Worm (Caenorhabditis elegans) whole organism, L4 larva: Measurements from ENCODE around the gene ubc-1.

Experiments
- F44E2.7 ChIP-seq: fragments of 200-800 bp; sonication (Bioruptor generic); IDR thresholded peaks from 2 replicates; pipeline ENCODE4 v2.1.2; 2022; ENCODE audit warnings: missing genetic modification characterization, missing compliant biosample characterization
- F49E8.2 ChIP-seq: sonication (generic microtip); optimal IDR thresholded peaks from 2 replicates; lab custom pipeline; 2016; ENCODE audit warnings: missing compliant biosample characterization, mild to moderate bottlenecking, missing genetic modification characterization, borderline replicate concordance
- T20F7.1 ChIP-seq: fragments of 200-800 bp; sonication (Bioruptor generic); optimal IDR thresholded peaks from 2 replicates; lab custom pipeline; 2018; ENCODE audit warnings: mild to moderate bottlenecking, missing genetic modification characterization, missing compliant biosample characterization
- aha-1 ChIP-seq: fragments of 150-350 bp; peaks from one replicate; lab custom pipeline; 2014; ENCODE audit warnings: missing biosample characterization, missing genetic modification characterization
- ceh-20 ChIP-seq: fragments of 200-800 bp; sonication (Bioruptor generic); IDR thresholded peaks from 2 replicates; pipeline ENCODE4 v1.3.6; 2022; ENCODE audit warnings: missing genetic modification reagents, missing genetic modification characterization, missing compliant biosample characterization
- ceh-28 ChIP-seq: fragments of 150-350 bp; optimal IDR thresholded peaks from 2 replicates; lab custom pipeline; 2014; ENCODE audit warnings: missing biosample characterization, missing genetic modification reagents, missing genetic modification characterization
- ceh-62 ChIP-seq: sonication (generic microtip); optimal IDR thresholded peaks from 2 replicates; lab custom pipeline; 2017; ENCODE audit warnings: missing biosample characterization, missing genetic modification characterization
- ctbp-1 ChIP-seq: fragments of 200-800 bp; sonication (Bioruptor generic); IDR thresholded peaks from 2 replicates; pipeline ENCODE4 v1.3.6; 2022; ENCODE audit warnings: missing genetic modification reagents, missing genetic modification characterization, missing compliant biosample characterization
- daf-12 ChIP-seq: fragments of 150-350 bp; optimal IDR thresholded peaks from 2 replicates; lab custom pipeline; 2014; ENCODE audit warnings: missing biosample characterization, missing genetic modification reagents, missing genetic modification characterization
- daf-16 ChIP-seq, 3 experiments: sonication (generic microtip); optimal IDR thresholded peaks; 2 replicates each; lab custom pipeline; 2016 to 2017; ENCODE audit warnings: missing genetic modification characterization in 3 of 3, missing genetic modification reagents in 3 of 3, mild to moderate bottlenecking in 2 of 3, missing compliant biosample characterization in 2 of 3, missing biosample characterization in 1 of 3, moderate library complexity in 1 of 3
- dmd-6 ChIP-seq: fragments of 200-800 bp; sonication (Bioruptor generic); IDR thresholded peaks from 2 replicates; pipeline ENCODE4 v1.3.6; 2022; ENCODE audit warnings: missing genetic modification reagents, missing genetic modification characterization, missing compliant biosample characterization
- dve-1 ChIP-seq: sonication (generic microtip); optimal IDR thresholded peaks from 2 replicates; lab custom pipeline; 2017; ENCODE audit warnings: antibody characterized with exemption, mild to moderate bottlenecking, missing genetic modification characterization, missing compliant biosample characterization; ENCODE audit not compliant: insufficient read depth
- egl-43 ChIP-seq: fragments of 200-800 bp; sonication (Bioruptor generic); IDR thresholded peaks from 2 replicates; pipeline ENCODE4 v1.3.6; 2022; ENCODE audit warnings: missing genetic modification reagents, missing genetic modification characterization, missing compliant biosample characterization
- hif-1 ChIP-seq, 2 experiments: sonication (generic microtip); optimal IDR thresholded peaks; 2 replicates each; lab custom pipeline; 2016 to 2017; ENCODE audit warnings: missing compliant biosample characterization in 2 of 2, missing genetic modification characterization in 2 of 2, missing genetic modification reagents in 2 of 2, missing genotype in 2 of 2, mild to moderate bottlenecking in 1 of 2
- hlh-11 ChIP-seq: fragments of 200-800 bp; sonication (Bioruptor generic); optimal IDR thresholded peaks from 2 replicates; lab custom pipeline; 2018; ENCODE audit warnings: mild to moderate bottlenecking, missing genetic modification characterization, missing compliant biosample characterization
- hlh-30 ChIP-seq: sonication (generic microtip); optimal IDR thresholded peaks from 2 replicates; lab custom pipeline; 2017; ENCODE audit warnings: antibody characterized with exemption, mild to moderate bottlenecking, missing genetic modification characterization, missing compliant biosample characterization; ENCODE audit not compliant: insufficient read depth
- hmg-1.1 ChIP-seq: fragments of 200-800 bp; sonication (Bioruptor generic); IDR thresholded peaks from 2 replicates; pipeline ENCODE4 v1.3.6; 2022; ENCODE audit warnings: missing genetic modification reagents, missing genetic modification characterization, missing compliant biosample characterization
- lin-13 ChIP-seq: fragments of 150-350 bp; optimal IDR thresholded peaks from 2 replicates; lab custom pipeline; 2014; ENCODE audit warnings: missing biosample characterization, missing genetic modification reagents, missing genetic modification characterization
- lin-39 ChIP-seq: fragments of 150-350 bp; optimal IDR thresholded peaks from 2 replicates; lab custom pipeline; 2014; ENCODE audit warnings: missing biosample characterization, missing genetic modification reagents, missing genetic modification characterization
- lsy-2 ChIP-seq, 2 experiments: fragments of 150-350 bp in 1 of 2; sonication (generic microtip) in 1 of 2; optimal IDR thresholded peaks; 2 replicates each; lab custom pipeline; 2014 to 2017; ENCODE audit warnings: missing biosample characterization in 2 of 2, missing genetic modification characterization in 2 of 2
- madf-5 ChIP-seq, 2 experiments: fragments of 200-800 bp; sonication (Bioruptor generic); IDR thresholded peaks; 2 replicates each; pipeline ENCODE4 v1.3.6; 2022; ENCODE audit warnings: missing compliant biosample characterization in 2 of 2, missing genetic modification characterization in 2 of 2
- madf-9 ChIP-seq: fragments of 200-800 bp; sonication (Bioruptor generic); conservative IDR thresholded peaks from 2 replicates; pipeline ENCODE4 v1.3.6; 2022; ENCODE audit warnings: missing genetic modification reagents, missing genetic modification characterization, missing compliant biosample characterization
- mes-2 ChIP-seq: sonication (generic microtip); optimal IDR thresholded peaks from 2 replicates; lab custom pipeline; 2016; ENCODE audit warnings: missing genotype, mild to moderate bottlenecking, missing genetic modification characterization, missing compliant biosample characterization; ENCODE audit not compliant: poor library complexity, severe bottlenecking
- mxl-3 ChIP-seq: fragments of 200-800 bp; sonication (Bioruptor generic); optimal IDR thresholded peaks from 2 replicates; lab custom pipeline; 2018; ENCODE audit warnings: mild to moderate bottlenecking, missing genetic modification characterization, missing compliant biosample characterization
- nhr-10 ChIP-seq: fragments of 150-350 bp; optimal IDR thresholded peaks from 2 replicates; lab custom pipeline; 2014; ENCODE audit warnings: missing biosample characterization, missing genetic modification characterization
- nhr-237 ChIP-seq: sonication (generic microtip); optimal IDR thresholded peaks from 2 replicates; lab custom pipeline; 2017; ENCODE audit warnings: missing biosample characterization, missing genetic modification characterization
- nhr-41 ChIP-seq: fragments of 200-800 bp; sonication (Bioruptor generic); IDR thresholded peaks from 2 replicates; pipeline ENCODE4 v1.3.6; 2022; ENCODE audit warnings: missing genetic modification reagents, missing genetic modification characterization, missing compliant biosample characterization
- pha-4 ChIP-seq, 2 experiments: fragments of 150-350 bp in 1 of 2; fragments of 200-800 bp in 1 of 2; sonication (Bioruptor generic) in 1 of 2; IDR thresholded peaks in 1 of 2; optimal IDR thresholded peaks in 1 of 2; 2 replicates each; pipeline versions ENCODE4 v1.3.6 to Lab custom; 2014 to 2022; ENCODE audit warnings: missing genetic modification characterization in 2 of 2, missing genetic modification reagents in 2 of 2, missing biosample characterization in 1 of 2, missing compliant biosample characterization in 1 of 2
- php-3 ChIP-seq: fragments of 200-800 bp; sonication (Bioruptor generic); IDR thresholded peaks from 2 replicates; pipeline ENCODE4 v1.3.6; 2022; ENCODE audit warnings: missing genetic modification reagents, missing genetic modification characterization, missing compliant biosample characterization
- unc-130 ChIP-seq: sonication (generic microtip); optimal IDR thresholded peaks from 2 replicates; lab custom pipeline; 2016; ENCODE audit warnings: missing genetic modification reagents, missing genetic modification characterization, missing compliant biosample characterization
- vab-7 ChIP-seq: fragments of 200-800 bp; sonication (Bioruptor generic); IDR thresholded peaks from 2 replicates; pipeline ENCODE4 v1.3.6; 2022; ENCODE audit warnings: missing genetic modification reagents, missing genetic modification characterization, missing compliant biosample characterization
- zip-11 ChIP-seq: fragments of 200-800 bp; sonication (Bioruptor generic); IDR thresholded peaks from 2 replicates; pipeline ENCODE4 v1.3.6; 2022; ENCODE audit warnings: missing genetic modification characterization, missing compliant biosample characterization
- zip-2 ChIP-seq: fragments of 150-350 bp; optimal IDR thresholded peaks from 2 replicates; lab custom pipeline; 2014; ENCODE audit warnings: missing biosample characterization, missing genetic modification characterization
- ztf-7 ChIP-seq: fragments of 150-350 bp; optimal IDR thresholded peaks from 2 replicates; lab custom pipeline; 2014; ENCODE audit warnings: missing biosample characterization, missing genetic modification characterization

ubc-1 gene

DNA sequence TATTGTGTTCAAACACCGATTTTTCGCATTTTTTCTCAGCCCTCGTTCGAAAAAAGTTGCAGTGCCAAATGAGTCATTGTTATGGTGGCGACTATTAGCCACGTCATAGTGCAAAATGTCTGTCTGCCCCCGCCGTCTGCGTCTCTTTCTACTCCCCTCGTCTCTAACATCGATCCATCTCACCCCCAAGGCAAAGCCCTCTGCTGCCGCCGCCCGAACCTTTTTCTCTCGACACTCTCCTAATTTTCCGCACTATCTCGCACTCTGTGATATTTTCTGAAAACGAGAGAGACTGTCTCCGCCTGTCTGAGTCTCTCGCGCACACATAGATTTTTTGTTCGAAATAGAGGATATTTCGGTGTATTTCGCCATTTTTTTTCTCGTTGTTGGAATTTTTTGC lies 9.7 kb upstream of the ubc-1 start (continued):
- TF ChIP-seq mxl-3 (GFP tag; lab: Kevin White, UChicago): no peak
- no peak for TF ChIP-seq F49E8.2 (tag; lab: Kevin White, UChicago)
- peak; percentile 94 for TF ChIP-seq aha-1
- peak; percentile 64 for TF ChIP-seq hlh-30 (tag; lab: Kevin White, UChicago)
- TF ChIP-seq ztf-7: no peak
- TF ChIP-seq dmd-6 (GFP tag; lab: Robert Waterston, UW): peak; percentile 75
- TF ChIP-seq ceh-62 (tag; lab: Kevin White, UChicago): no peak
- TF ChIP-seq T20F7.1 (GFP tag; lab: Kevin White, UChicago): no peak
- peak in 1 of 2 experiments; percentile 28 for TF ChIP-seq daf-16 (GFP tag; optimal IDR thresholded peaks at IDR 0.05; lab: Kevin White, UChicago)
- peak; percentile 54 for TF ChIP-seq daf-16 (tag; optimal IDR thresholded peaks at IDR 0.05; lab: Kevin White, UChicago)
- TF ChIP-seq nhr-10 (tag; lab: Kevin White, UChicago): no peak
- TF ChIP-seq pha-4 (GFP tag; IDR thresholded peaks at IDR 0.05; lab: Robert Waterston, UW): peak; percentile 72
- TF ChIP-seq pha-4 (tag; optimal IDR thresholded peaks at IDR 0.05; lab: Kevin White, UChicago): no peak

DNA sequence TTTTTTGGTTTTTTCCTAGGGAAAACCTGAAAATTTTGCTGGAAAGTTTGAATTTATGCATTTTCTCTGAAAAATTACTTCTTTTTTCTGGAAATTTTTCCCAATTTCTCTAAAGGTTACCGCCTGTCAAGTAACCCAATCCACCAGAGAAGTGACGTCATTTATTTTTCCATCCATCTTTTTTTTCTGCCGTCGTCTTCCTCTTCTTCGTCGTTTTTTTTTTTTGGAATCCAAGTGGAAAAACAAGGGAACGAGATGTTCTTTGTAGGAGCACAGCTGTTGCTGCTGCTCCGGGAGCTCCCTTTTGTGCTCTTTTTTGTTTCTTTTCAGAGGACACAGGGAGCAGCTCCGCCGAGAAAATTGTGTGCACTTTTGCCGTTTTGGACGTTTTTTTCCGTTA lies 8.5 kb upstream of the ubc-1 start:
- TF ChIP-seq ctbp-1 (no peak), vab-7 (GFP tag; lab: Robert Waterston, UW) (no peak), hif-1 (tag; optimal IDR thresholded peaks at IDR 0.05; lab: Kevin White, UChicago) (no peak), madf-5 (GFP tag; IDR thresholded peaks at IDR 0.05; lab: Robert Waterston, UW) (no peak), ceh-28 (tag; lab: Kevin White, UChicago) (no peak), dve-1 (tag; lab: Kevin White, UChicago) (no peak), zip-2 (tag; lab: Kevin White, UChicago) (no peak), daf-16 (GFP tag; optimal IDR thresholded peaks at IDR 0.05; lab: Kevin White, UChicago) (peak in 1 of 2 experiments; percentile 69), daf-16 (tag; optimal IDR thresholded peaks at IDR 0.05; lab: Kevin White, UChicago) (no peak), ceh-62 (tag; lab: Kevin White, UChicago) (no peak), mxl-3 (GFP tag; lab: Kevin White, UChicago) (no peak), lsy-2 (tag; optimal IDR thresholded peaks at IDR 0.05; lab: Kevin White, UChicago) (peak in 1 of 2 experiments; percentile 12), madf-9 (GFP tag; lab: Robert Waterston, UW) (no peak), lin-39 (tag; lab: Kevin White, UChicago) (no peak), F44E2.7 (GFP tag; lab: Robert Waterston, UW) (no peak), ceh-20 (GFP tag; lab: Robert Waterston, UW) (0 out of 2 replicates have a peak, but pooled peaks have one; percentile 20), nhr-237 (tag; lab: Kevin White, UChicago) (no peak), pha-4 (GFP tag; IDR thresholded peaks at IDR 0.05; lab: Robert Waterston, UW) (no peak), pha-4 (tag; optimal IDR thresholded peaks at IDR 0.05; lab: Kevin White, UChicago) (no peak), zip-11 (GFP tag; lab: Robert Waterston, UW) (no peak), lin-13 (GFP tag; lab: Kevin White, UChicago) (no peak), dmd-6 (GFP tag; lab: Robert Waterston, UW) (no peak), egl-43 (GFP tag; lab: Robert Waterston, UW) (no peak), mes-2 (tag; lab: Kevin White, UChicago) (peak; percentile 1), aha-1 (peak; percentile 86), php-3 (GFP tag; lab: Robert Waterston, UW) (no peak), hlh-11 (peak; percentile 16), unc-130 (no peak)

DNA sequence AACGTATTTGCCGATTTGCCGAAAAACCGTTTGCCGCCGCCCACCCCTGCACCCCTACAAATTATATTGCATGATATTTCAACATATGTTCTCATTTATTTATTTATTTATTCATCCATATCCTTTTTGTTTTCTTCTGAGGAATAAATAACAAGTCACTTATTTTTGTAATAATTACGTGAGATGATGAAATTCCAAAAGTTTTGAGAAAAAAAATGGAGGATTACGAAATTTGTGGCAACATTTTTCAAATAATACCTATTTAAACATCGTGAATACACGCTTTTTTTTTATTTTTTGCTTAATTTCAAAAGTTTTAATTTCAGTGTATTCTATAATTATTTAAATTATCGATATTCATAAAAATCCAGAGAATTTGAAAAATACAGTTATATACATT lies 5.9 kb upstream of the ubc-1 start:
- TF ChIP-seq hmg-1.1: no peak
- peak; percentile 61 for TF ChIP-seq aha-1
- TF ChIP-seq madf-9 (GFP tag; lab: Robert Waterston, UW): peak; percentile 26; the same call in 1 of the 2 replicates

DNA sequence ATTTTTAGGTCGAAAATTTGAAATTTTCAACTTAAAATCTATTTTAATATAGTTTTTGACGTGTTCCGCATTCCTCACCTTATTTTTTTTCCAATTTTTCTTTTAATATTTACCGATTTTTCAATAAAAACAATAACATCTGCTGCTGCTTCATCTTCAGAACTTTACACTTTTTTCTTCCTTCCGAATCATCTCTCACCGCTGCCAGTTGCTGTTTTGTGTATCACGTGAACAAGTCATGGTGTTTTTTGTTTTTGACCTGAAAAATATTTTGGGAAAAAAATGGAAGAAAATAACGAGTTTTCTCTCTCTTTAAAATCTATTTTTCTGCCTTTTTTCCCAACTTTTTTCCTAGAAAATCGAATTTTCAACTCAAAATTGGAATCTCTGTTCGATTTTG lies 3.0 kb upstream of the ubc-1 start:
- no peak for TF ChIP-seq vab-7 (GFP tag; lab: Robert Waterston, UW)
- TF ChIP-seq daf-12: no peak
- TF ChIP-seq hlh-30 (tag; lab: Kevin White, UChicago): peak; percentile 45
- TF ChIP-seq madf-5 (GFP tag; IDR thresholded peaks at IDR 0.05; lab: Robert Waterston, UW): no peak
- TF ChIP-seq daf-16 (GFP tag; optimal IDR thresholded peaks at IDR 0.05; lab: Kevin White, UChicago): peak in 1 of 2 experiments; percentile 95
- TF ChIP-seq daf-16 (tag; optimal IDR thresholded peaks at IDR 0.05; lab: Kevin White, UChicago): no peak
- no peak for TF ChIP-seq nhr-41 (GFP tag; lab: Robert Waterston, UW)
- TF ChIP-seq mxl-3 (GFP tag; lab: Kevin White, UChicago): no peak
- TF ChIP-seq hlh-11: no peak
